Fruit fly (Drosophila melanogaster) whole organism, prepupa: ENCODE results near the gene MED17.

Experiments
- CG16779 ChIP-seq: fragments of 200-800 bp; sonication (Bioruptor generic); optimal IDR thresholded peaks from 3 replicates; lab custom pipeline; 2017; ENCODE audit warnings: missing biosample characterization, mild to moderate bottlenecking, missing genetic modification characterization
- CG6163 ChIP-seq: fragments of 200-800 bp; sonication (Bioruptor generic); IDR thresholded peaks from 3 replicates; pipeline ENCODE4 v1.3.6; 2022; ENCODE audit warnings: missing biosample characterization, missing genetic modification characterization
- Ets21C ChIP-seq: fragments of 200-800 bp; sonication (Bioruptor generic); optimal IDR thresholded peaks from 3 replicates; lab custom pipeline; 2016; ENCODE audit warnings: missing biosample characterization, missing genetic modification characterization
- acj6 ChIP-seq: fragments of 200-800 bp; sonication (Bioruptor generic); optimal IDR thresholded peaks from 3 replicates; lab custom pipeline; 2016; ENCODE audit warnings: missing biosample characterization, missing genetic modification characterization

DNA sequence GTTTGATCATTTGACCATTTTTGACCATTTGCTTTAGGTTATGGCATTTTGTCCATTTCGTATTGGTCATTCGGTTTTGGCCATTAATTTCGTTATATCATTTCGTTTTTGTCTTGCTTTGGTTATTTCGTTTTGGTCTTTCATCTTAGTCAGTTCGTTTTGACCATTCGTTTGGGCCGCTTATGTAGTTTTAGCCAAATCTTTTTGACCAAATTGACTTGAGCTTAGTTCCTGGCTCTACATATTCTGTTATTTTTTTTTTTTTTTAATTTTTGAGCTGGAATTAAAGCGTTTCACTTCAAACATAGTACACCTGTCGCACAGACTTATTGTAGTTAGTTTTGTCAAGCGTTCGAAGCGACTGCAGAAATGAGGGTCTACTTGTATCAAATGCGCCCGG is 30.5 kb upstream of the MED17 start, which contains the start of gene CG14315:
- TF ChIP-seq Ets21C (GFP tag; lab: Kevin White, UChicago) (no peak), CG6163 (no peak), CG16779 (no peak), acj6 (GFP tag; lab: Kevin White, UChicago) (no peak)
